Worm (Caenorhabditis elegans) whole organism, young adult: ENCODE results near the gene mec-14.

Source experiments
- D2030.7 ChIP-seq: fragments of 200-800 bp; sonication (Bioruptor generic); IDR thresholded peaks from 2 replicates; pipeline ENCODE4 v1.3.6; 2022; ENCODE audit warnings: missing genetic modification reagents, missing genetic modification characterization, missing compliant biosample characterization
- efl-1 ChIP-seq: fragments of 150-350 bp; optimal IDR thresholded peaks from 2 replicates; lab custom pipeline; 2014; ENCODE audit warnings: missing biosample characterization, missing genetic modification reagents, missing genetic modification characterization

DNA sequence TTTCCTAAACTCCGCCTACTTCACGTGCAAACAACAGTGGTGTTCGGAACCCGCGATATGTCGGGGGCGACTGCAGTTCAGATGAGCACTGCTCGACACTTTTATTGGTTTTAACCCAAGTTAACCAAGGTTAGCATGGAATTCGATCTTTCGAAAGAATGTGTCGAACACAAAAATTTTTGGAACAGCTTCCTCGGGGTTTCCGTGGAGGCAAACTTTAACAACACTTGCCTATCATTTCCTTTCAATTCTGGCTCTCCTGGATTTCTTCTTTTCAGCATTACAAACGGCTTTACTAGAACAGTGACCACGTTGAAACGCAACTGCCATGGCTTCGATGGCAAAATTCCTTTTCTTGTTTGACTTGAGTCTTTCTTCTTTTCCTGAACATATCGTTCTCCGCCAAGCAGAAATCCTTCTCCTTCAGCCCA is 51.5 kb downstream of the mec-14 start:
- TF ChIP-seq D2030.7 (GFP tag; lab: Robert Waterston, UW): peak; percentile 97
- no peak for TF ChIP-seq efl-1 (GFP tag; lab: Kevin White, UChicago)
